Worm (Caenorhabditis elegans): ENCODE data around the gene R05A10.2.

R05A10.2 gene

ce11 chrIV:14158086-14158485 is 19.0 kb upstream of the R05A10.2 start, which contains the start of gene R05A10.8:
Gene R05A10.8 (minus strand): TSS chrIV:14158186.
- no peak for TF ChIP-seq ceh-22 (tag; optimal IDR thresholded peaks at IDR 0.05)
- TF ChIP-seq Y22D7AL.16 (tag; optimal IDR thresholded peaks at IDR 0.05): no peak
- no peak for TF ChIP-seq pha-2 (tag; optimal IDR thresholded peaks at IDR 0.05)
- no peak for TF ChIP-seq ceh-6 (GFP tag; optimal IDR thresholded peaks at IDR 0.05)
- no peak for TF ChIP-seq tbx-2 (tag; optimal IDR thresholded peaks at IDR 0.05)
- no peak for TF ChIP-seq C08G9.2 (tag; optimal IDR thresholded peaks at IDR 0.05)
- TF ChIP-seq hlh-13 (GFP tag; optimal IDR thresholded peaks at IDR 0.05): no peak
- TF ChIP-seq eyg-1 (tag; optimal IDR thresholded peaks at IDR 0.05): no peak
- TF ChIP-seq mec-3 (tag; optimal IDR thresholded peaks at IDR 0.05; ENCODE audit: borderline replicate concordance): no peak
- no peak for TF ChIP-seq F13H6.1 (tag; optimal IDR thresholded peaks at IDR 0.05)

- TF ChIP-seq tbx-2 (tag; optimal IDR thresholded peaks at IDR 0.05) (no peak), ceh-6 (GFP tag; optimal IDR thresholded peaks at IDR 0.05) (no peak), pqm-1 (tag; optimal IDR thresholded peaks at IDR 0.05) (no peak), che-1 (tag; optimal IDR thresholded peaks at IDR 0.05) (no peak), sox-4 (tag; optimal IDR thresholded peaks at IDR 0.05) (no peak), pha-2 (tag; optimal IDR thresholded peaks at IDR 0.05) (no peak), ceh-24 (tag; optimal IDR thresholded peaks at IDR 0.05) (no peak), pha-4 (tag; optimal IDR thresholded peaks at IDR 0.05) (no peak), Y22D7AL.16 (tag; optimal IDR thresholded peaks at IDR 0.05) (no peak)
Observed at ce11 chrIV:14162772-14163171, 14.3 kb upstream of the R05A10.2 start, which contains the start of gene R05A10.7. Gene R05A10.7 (minus strand): TSS chrIV:14162872.

ce11 chrIV:14164109-14164508 is 13.0 kb upstream of the R05A10.2 start:
- no peak for TF ChIP-seq pax-1 (tag; optimal IDR thresholded peaks at IDR 0.05)
- no peak for TF ChIP-seq hlh-30 (tag; optimal IDR thresholded peaks at IDR 0.05; ENCODE audit: insufficient read depth)
- TF ChIP-seq lin-11 (tag; optimal IDR thresholded peaks at IDR 0.05): no peak
- TF ChIP-seq ceh-9 (tag; optimal IDR thresholded peaks at IDR 0.05): no peak
- TF ChIP-seq odd-2 (tag; optimal IDR thresholded peaks at IDR 0.05): no peak
- TF ChIP-seq fax-1 (tag; optimal IDR thresholded peaks at IDR 0.05): no peak
- no peak for TF ChIP-seq ceh-6 (GFP tag; optimal IDR thresholded peaks at IDR 0.05)
- no peak for TF ChIP-seq K09A11.1 (tag; optimal IDR thresholded peaks at IDR 0.05; ENCODE audit: insufficient read depth)
- no peak for TF ChIP-seq ceh-48 (tag; optimal IDR thresholded peaks at IDR 0.05)
- TF ChIP-seq unc-3 (GFP tag; conservative IDR thresholded peaks at IDR 0.05): no peak
- no peak for TF ChIP-seq unc-3 (tag; optimal IDR thresholded peaks at IDR 0.05)
- TF ChIP-seq pha-4 (tag; optimal IDR thresholded peaks at IDR 0.05): no peak
- no peak for TF ChIP-seq elt-4 (tag; optimal IDR thresholded peaks at IDR 0.05)
- TF ChIP-seq ahr-1 (tag; optimal IDR thresholded peaks at IDR 0.05): no peak
- no peak for TF ChIP-seq K02D7.2 (tag; optimal IDR thresholded peaks at IDR 0.05)
- no peak for TF ChIP-seq ztf-16 (tag; optimal IDR thresholded peaks at IDR 0.05)
- no peak for TF ChIP-seq eyg-1 (tag; optimal IDR thresholded peaks at IDR 0.05)
- TF ChIP-seq ceh-31 (tag; optimal IDR thresholded peaks at IDR 0.05): no peak
- no peak for TF ChIP-seq ref-2 (tag; optimal IDR thresholded peaks at IDR 0.05)
- no peak for TF ChIP-seq pros-1 (tag; optimal IDR thresholded peaks at IDR 0.05)

ce11 chrIV:14165476-14165875 is 11.6 kb upstream of the R05A10.2 start, which contains the start of gene R05A10.6:
Gene R05A10.6 (plus strand): TSS chrIV:14165776.
- TF ChIP-seq zip-5 (tag; optimal IDR thresholded peaks at IDR 0.05) (no peak), madf-2 (tag; optimal IDR thresholded peaks at IDR 0.05) (no peak), hlh-8 (tag; optimal IDR thresholded peaks at IDR 0.05) (no peak), pag-3 (tag; optimal IDR thresholded peaks at IDR 0.05; ENCODE audit: borderline replicate concordance) (no peak), ceh-34 (tag; optimal IDR thresholded peaks at IDR 0.05) (no peak), elt-4 (tag; optimal IDR thresholded peaks at IDR 0.05) (no peak), unc-86 (tag; optimal IDR thresholded peaks at IDR 0.05) (no peak), F13H6.1 (tag; optimal IDR thresholded peaks at IDR 0.05) (no peak), syd-9 (tag; optimal IDR thresholded peaks at IDR 0.05) (no peak), ets-4 (tag; optimal IDR thresholded peaks at IDR 0.05) (no peak), C08G9.2 (tag; optimal IDR thresholded peaks at IDR 0.05) (no peak), hlh-6 (tag; optimal IDR thresholded peaks at IDR 0.05) (no peak), tbx-2 (tag; optimal IDR thresholded peaks at IDR 0.05) (no peak), ama-1 (optimal IDR thresholded peaks at IDR 0.05) (no peak), hlh-30 (tag; optimal IDR thresholded peaks at IDR 0.05; ENCODE audit: insufficient read depth) (no peak), ceh-31 (tag; optimal IDR thresholded peaks at IDR 0.05) (no peak), nhr-11 (tag; optimal IDR thresholded peaks at IDR 0.05) (no peak), pha-2 (tag; optimal IDR thresholded peaks at IDR 0.05) (no peak)
